Worm (Caenorhabditis elegans): ENCODE data around the gene F49C5.11.

The F49C5.11 gene

ce11 chrII:12542594-12542997, 13.1 kb upstream of the F49C5.11 start:
- TF ChIP-seq cnd-1 (tag; optimal IDR thresholded peaks at IDR 0.05) (no peak), drap-1 (GFP tag; optimal IDR thresholded peaks at IDR 0.05) (no peak), tbx-8 (GFP tag; optimal IDR thresholded peaks at IDR 0.05) (no peak), pha-4 (tag; optimal IDR thresholded peaks at IDR 0.05) (no peak), sptf-1 (tag; optimal IDR thresholded peaks at IDR 0.05) (no peak), ceh-83 (GFP tag; optimal IDR thresholded peaks at IDR 0.05) (no peak)

DNA sequence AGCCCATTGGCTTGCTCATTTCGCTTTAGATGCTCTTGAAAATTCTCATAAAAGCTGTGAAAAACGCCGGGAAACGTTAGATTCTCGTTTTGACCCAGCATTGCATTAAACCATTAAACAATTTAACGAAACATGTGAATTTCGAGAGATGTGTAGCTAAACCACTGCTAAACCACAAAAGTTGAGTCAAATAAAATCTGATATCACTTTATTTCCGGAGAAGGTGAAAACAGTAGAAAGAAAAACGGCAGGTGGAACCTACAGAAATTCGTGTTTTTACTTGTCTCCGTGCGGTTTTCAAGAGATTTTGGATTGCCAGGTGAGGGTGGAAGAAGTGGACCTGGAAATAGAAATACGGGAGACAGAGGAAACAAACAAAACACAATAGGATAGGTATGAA, 11.1 kb upstream of the F49C5.11 start, which contains the start of gene F49C5.9:
Gene F49C5.9, minus strand, starts transcription at position 101 of the 400 bp plus-strand sequence.
- TF ChIP-seq nhr-28 (tag; optimal IDR thresholded peaks at IDR 0.05) (no peak), bed-3 (GFP tag; optimal IDR thresholded peaks at IDR 0.05) (no peak), unc-39 (tag; optimal IDR thresholded peaks at IDR 0.05) (no peak), flh-1 (GFP tag; optimal IDR thresholded peaks at IDR 0.05) (no peak), mep-1 (tag; optimal IDR thresholded peaks at IDR 0.05) (no peak), tbx-8 (GFP tag; optimal IDR thresholded peaks at IDR 0.05) (no peak), drap-1 (GFP tag; optimal IDR thresholded peaks at IDR 0.05) (no peak), sptf-1 (tag; optimal IDR thresholded peaks at IDR 0.05) (no peak), ces-1 (GFP tag; optimal IDR thresholded peaks at IDR 0.05) (no peak), pha-4 (tag; optimal IDR thresholded peaks at IDR 0.05) (no peak), mab-5 (tag; optimal IDR thresholded peaks at IDR 0.05) (no peak), zip-8 (tag; optimal IDR thresholded peaks at IDR 0.05) (no peak), blmp-1 (tag; optimal IDR thresholded peaks at IDR 0.05) (no peak), ceh-83 (GFP tag; optimal IDR thresholded peaks at IDR 0.05) (no peak), elt-3 (tag; optimal IDR thresholded peaks at IDR 0.05) (no peak), nhr-2 (tag; optimal IDR thresholded peaks at IDR 0.05) (no peak), ztf-11 (tag; optimal IDR thresholded peaks at IDR 0.05) (no peak), unc-62 (GFP tag; optimal IDR thresholded peaks at IDR 0.05) (no peak), ceh-39 (tag; optimal IDR thresholded peaks at IDR 0.05) (no peak), snpc-4 (tag; optimal IDR thresholded peaks at IDR 0.05) (no peak)

DNA sequence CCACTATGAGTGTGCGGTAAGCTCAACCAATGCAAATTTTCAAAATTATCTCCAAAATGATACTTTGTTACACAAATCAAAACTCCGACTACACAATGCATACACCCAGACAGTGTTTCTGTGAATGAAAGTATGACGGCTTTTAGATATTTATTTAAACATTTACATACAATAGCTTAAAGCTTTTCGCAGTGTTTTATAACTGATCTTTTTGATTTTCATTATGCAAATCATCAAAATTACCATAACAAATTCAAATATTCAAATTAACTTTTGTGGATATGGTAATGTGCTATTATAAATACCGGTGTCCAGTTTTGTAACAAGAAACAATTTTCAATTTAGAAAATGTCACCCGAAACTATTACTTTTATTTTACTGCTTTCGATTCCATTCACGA, 9.3 kb upstream of the F49C5.11 start, which contains the start of the genes F49C5.5 and F49C5.10:
Gene F49C5.5, minus strand, starts transcription at position 101 of the 400 bp plus-strand sequence.
Gene F49C5.10, plus strand, starts transcription at position 344 of the 400 bp plus-strand sequence.
- TF ChIP-seq lin-13 (tag; optimal IDR thresholded peaks at IDR 0.05) = no peak
- TF ChIP-seq unc-39 (tag; optimal IDR thresholded peaks at IDR 0.05) = no peak

- TF ChIP-seq ceh-43 (GFP tag; optimal IDR thresholded peaks at IDR 0.05) = no peak
- no peak for TF ChIP-seq lsy-2 (tag; optimal IDR thresholded peaks at IDR 0.05)
- TF ChIP-seq elt-1 (tag; optimal IDR thresholded peaks at IDR 0.05; ENCODE audit: borderline replicate concordance, insufficient read depth) = no peak
- no peak for TF ChIP-seq sptf-1 (tag; optimal IDR thresholded peaks at IDR 0.05)
- TF ChIP-seq unc-62 (GFP tag; optimal IDR thresholded peaks at IDR 0.05) = no peak
- no peak for TF ChIP-seq snpc-4 (tag; optimal IDR thresholded peaks at IDR 0.05)
- TF ChIP-seq bed-3 (GFP tag; optimal IDR thresholded peaks at IDR 0.05) = no peak
- TF ChIP-seq nhr-2 (tag; optimal IDR thresholded peaks at IDR 0.05) = no peak
- TF ChIP-seq pha-4 (tag; optimal IDR thresholded peaks at IDR 0.05) = no peak
- no peak for TF ChIP-seq mls-2 (tag; optimal IDR thresholded peaks at IDR 0.05)
- no peak for TF ChIP-seq elt-3 (tag; optimal IDR thresholded peaks at IDR 0.05)
- no peak for TF ChIP-seq zip-8 (tag; optimal IDR thresholded peaks at IDR 0.05)
- TF ChIP-seq nhr-237 (tag; optimal IDR thresholded peaks at IDR 0.05) = no peak
- TF ChIP-seq ceh-83 (GFP tag; optimal IDR thresholded peaks at IDR 0.05) = no peak
- TF ChIP-seq unc-39 (tag; optimal IDR thresholded peaks at IDR 0.05) = no peak
- TF ChIP-seq nhr-28 (tag; optimal IDR thresholded peaks at IDR 0.05) = no peak
- TF ChIP-seq mep-1 (tag; optimal IDR thresholded peaks at IDR 0.05) = no peak
- TF ChIP-seq drap-1 (GFP tag; optimal IDR thresholded peaks at IDR 0.05) = no peak
These were observed 8.1 kb upstream of the F49C5.11 start, which contains the start of gene F49C5.16 for ce11 chrII:12547547-12547946. Gene F49C5.16, plus strand, starts transcription at chrII:12547847.

- no peak for TF ChIP-seq nhr-2 (tag; optimal IDR thresholded peaks at IDR 0.05)
- TF ChIP-seq ceh-43 (GFP tag; optimal IDR thresholded peaks at IDR 0.05) = no peak
These were observed 6.1 kb upstream of the F49C5.11 start for ce11 chrII:12549613-12550012.

ce11 chrII:12550940-12551339, 4.7 kb upstream of the F49C5.11 start:
- TF ChIP-seq flh-1 (GFP tag; optimal IDR thresholded peaks at IDR 0.05) = no peak

ce11 chrII:12560210-12560609, 4.5 kb downstream of the F49C5.11 start, which contains the start of gene F49C5.12:
Gene F49C5.12, minus strand, starts transcription at chrII:12560310.
- TF ChIP-seq ces-1 (GFP tag; optimal IDR thresholded peaks at IDR 0.05) = no peak
- no peak for TF ChIP-seq M03D4.4 (tag; optimal IDR thresholded peaks at IDR 0.05)
- no peak for TF ChIP-seq nhr-28 (tag; optimal IDR thresholded peaks at IDR 0.05)
- no peak for TF ChIP-seq snpc-4 (tag; optimal IDR thresholded peaks at IDR 0.05)
- no peak for TF ChIP-seq nhr-237 (tag; optimal IDR thresholded peaks at IDR 0.05)
- no peak for TF ChIP-seq bed-3 (GFP tag; optimal IDR thresholded peaks at IDR 0.05)
- no peak for TF ChIP-seq pha-4 (tag; optimal IDR thresholded peaks at IDR 0.05)
- TF ChIP-seq mab-5 (tag; optimal IDR thresholded peaks at IDR 0.05) = no peak
- no peak for TF ChIP-seq lin-13 (tag; optimal IDR thresholded peaks at IDR 0.05)
- TF ChIP-seq zip-8 (tag; optimal IDR thresholded peaks at IDR 0.05) = no peak
